Fruit fly (Drosophila melanogaster) whole organism, embryonic: ENCODE data around the gene CG18577.

Experiments
- ATbp ChIP-seq: fragments of 200-800 bp; sonication (Bioruptor generic); optimal IDR thresholded peaks from 2 replicates; lab custom pipeline; 2017; ENCODE audit warnings: missing biosample characterization, mild to moderate bottlenecking, missing genetic modification characterization, missing genetic modification reagents
- B-H1 ChIP-seq: fragments of 200-800 bp; sonication (Bioruptor generic); IDR thresholded peaks from 3 replicates; pipeline ENCODE4 v1.3.6; 2022; ENCODE audit warnings: missing biosample characterization, missing genetic modification characterization
- B-H2 ChIP-seq: fragments of 200-800 bp; sonication (Bioruptor generic); optimal IDR thresholded peaks from 2 replicates; lab custom pipeline; 2018; ENCODE audit warnings: missing biosample characterization, mild to moderate bottlenecking, missing genetic modification characterization
- Bgb ChIP-seq: fragments of 200-800 bp; sonication (Bioruptor generic); IDR thresholded peaks from 2 replicates; pipeline ENCODE4 v1.3.6; 2022; ENCODE audit warnings: missing biosample characterization, missing genetic modification characterization; ENCODE audit not compliant: partially characterized antibody
- CG10274 ChIP-seq: fragments of 200-800 bp; sonication (Bioruptor generic); optimal IDR thresholded peaks from 3 replicates; lab custom pipeline; 2017; ENCODE audit warnings: missing biosample characterization, mild to moderate bottlenecking, missing genetic modification characterization
- CG10431 ChIP-seq: fragments of 200-800 bp; sonication (Bioruptor generic); optimal IDR thresholded peaks from 3 replicates; lab custom pipeline; 2018; ENCODE audit warnings: missing biosample characterization, mild to moderate bottlenecking, missing genetic modification characterization
- CG11398 ChIP-seq: fragments of 200-800 bp; sonication (Bioruptor generic); optimal IDR thresholded peaks from 2 replicates; lab custom pipeline; 2016; ENCODE audit warnings: missing biosample characterization, missing genetic modification characterization
- CG11695 ChIP-seq: fragments of 200-800 bp; sonication (Bioruptor generic); IDR thresholded peaks from 3 replicates; pipeline ENCODE4 v1.3.6; 2022; ENCODE audit warnings: missing biosample characterization, missing genetic modification characterization
- CG13287 ChIP-seq: fragments of 200-800 bp; sonication (Bioruptor generic); IDR thresholded peaks from 2 replicates; pipeline ENCODE4 v1.3.6; 2022; ENCODE audit warnings: missing biosample characterization, missing genetic modification characterization; ENCODE audit not compliant: partially characterized antibody
- CG13296 ChIP-seq: fragments of 200-800 bp; sonication (Bioruptor generic); optimal IDR thresholded peaks from 3 replicates; lab custom pipeline; 2018; ENCODE audit warnings: missing biosample characterization, mild to moderate bottlenecking, missing genetic modification characterization
- CG14710 ChIP-seq: fragments of 200-800 bp; sonication (Bioruptor generic); optimal IDR thresholded peaks from 3 replicates; lab custom pipeline; 2019; ENCODE audit warnings: missing biosample characterization, mild to moderate bottlenecking, missing genetic modification characterization, moderate library complexity
- CG17328 ChIP-seq: fragments of 200-800 bp; sonication (Bioruptor generic); IDR thresholded peaks from 2 replicates; pipeline ENCODE4 v1.3.6; 2022; ENCODE audit warnings: missing biosample characterization, missing genetic modification characterization
- CG17359 ChIP-seq: fragments of 200-800 bp; sonication (Bioruptor generic); optimal IDR thresholded peaks from 3 replicates; lab custom pipeline; 2018; ENCODE audit warnings: missing biosample characterization, mild to moderate bottlenecking, missing genetic modification characterization, moderate library complexity
- CG1792 ChIP-seq: fragments of 200-800 bp; sonication (Bioruptor generic); optimal IDR thresholded peaks from 2 replicates; lab custom pipeline; 2016; ENCODE audit warnings: missing biosample characterization, missing genetic modification characterization
- CG31441 ChIP-seq: fragments of 200-800 bp; sonication (Bioruptor generic); IDR thresholded peaks from 2 replicates; pipeline ENCODE4 v1.3.6; 2022; ENCODE audit warnings: missing biosample characterization, missing genetic modification characterization
- CG33213 ChIP-seq: fragments of 200-800 bp; sonication (Bioruptor generic); optimal IDR thresholded peaks from 3 replicates; lab custom pipeline; 2016; ENCODE audit warnings: missing biosample characterization, missing genetic modification characterization
- CG33557 ChIP-seq: fragments of 200-800 bp; sonication (Bioruptor generic); optimal IDR thresholded peaks from 2 replicates; lab custom pipeline; 2019; ENCODE audit warnings: missing biosample characterization, mild to moderate bottlenecking, missing genetic modification characterization, moderate library complexity
- CG4404 ChIP-seq: fragments of 200-800 bp; sonication (Bioruptor generic); IDR thresholded peaks from 2 replicates; pipeline ENCODE4 v1.3.6; 2022; ENCODE audit warnings: missing biosample characterization, missing genetic modification characterization
- CG5245 ChIP-seq: fragments of 200-800 bp; sonication (Bioruptor generic); optimal IDR thresholded peaks from 3 replicates; lab custom pipeline; 2016; ENCODE audit warnings: missing biosample characterization, missing genetic modification characterization
- CG6689 ChIP-seq: fragments of 200-800 bp; sonication (Bioruptor generic); IDR thresholded peaks from 2 replicates; pipeline ENCODE4 v1.3.6; 2022; ENCODE audit warnings: missing biosample characterization, missing genetic modification characterization
- CG7556 ChIP-seq: fragments of 200-800 bp; sonication (Bioruptor generic); optimal IDR thresholded peaks from 2 replicates; lab custom pipeline; 2017; ENCODE audit warnings: missing biosample characterization, mild to moderate bottlenecking, missing genetic modification characterization
- Dfd ChIP-seq, 2 experiments: fragments of >200 bp; optimal IDR thresholded peaks; 2 replicates each; lab custom pipeline; 2017; ENCODE audit warnings: missing biosample characterization in 2 of 2, missing genetic modification characterization in 2 of 2
- Eip74EF ChIP-seq, 2 experiments: fragments of 200-800 bp in 1 of 2; fragments of >200 bp in 1 of 2; sonication (Bioruptor generic) in 1 of 2; optimal IDR thresholded peaks; 2 replicates each; lab custom pipeline; 2017 to 2019; ENCODE audit warnings: missing biosample characterization in 2 of 2, missing genetic modification characterization in 2 of 2, mild to moderate bottlenecking in 1 of 2, moderate library complexity in 1 of 2
- Fer1 ChIP-seq: fragments of 200-800 bp; sonication (Bioruptor generic); optimal IDR thresholded peaks from 2 replicates; lab custom pipeline; 2017; ENCODE audit warnings: missing biosample characterization, mild to moderate bottlenecking, missing genetic modification characterization
- GATAe ChIP-seq: fragments of 200-800 bp; sonication (Bioruptor generic); conservative IDR thresholded peaks from 2 replicates; pipeline ENCODE4 v1.3.6; 2022; ENCODE audit warnings: missing biosample characterization, missing genetic modification characterization
- H2.0 ChIP-seq: fragments of 200-800 bp; sonication (Bioruptor generic); IDR thresholded peaks from 2 replicates; pipeline ENCODE4 v1.3.6; 2022; ENCODE audit warnings: missing biosample characterization, missing genetic modification characterization
- Hmr ChIP-seq: fragments of 200-800 bp; sonication (Bioruptor generic); optimal IDR thresholded peaks from 3 replicates; lab custom pipeline; 2017; ENCODE audit warnings: mild to moderate bottlenecking, missing biosample characterization, missing genetic modification reagents, missing genetic modification characterization
- Hmx ChIP-seq: fragments of 200-800 bp; sonication (Bioruptor generic); optimal IDR thresholded peaks from 2 replicates; lab custom pipeline; 2016; ENCODE audit warnings: missing biosample characterization, missing genetic modification characterization
- Jarid2 ChIP-seq: fragments of 200-800 bp; sonication (Bioruptor generic); optimal IDR thresholded peaks from 3 replicates; lab custom pipeline; 2017; ENCODE audit warnings: mild to moderate bottlenecking, missing biosample characterization, missing genetic modification reagents, missing genetic modification characterization
- Opbp ChIP-seq: fragments of 200-800 bp; sonication (Bioruptor generic); IDR thresholded peaks from 3 replicates; pipeline ENCODE4 v1.3.6; 2022; ENCODE audit warnings: missing biosample characterization, missing genetic modification characterization; ENCODE audit not compliant: partially characterized antibody
- Optix ChIP-seq: fragments of 200-800 bp; sonication (Bioruptor generic); IDR thresholded peaks from 3 replicates; pipeline ENCODE4 v1.3.6; 2022; ENCODE audit warnings: missing biosample characterization, missing genetic modification characterization
- PHDP ChIP-seq: fragments of 200-800 bp; sonication (Bioruptor generic); optimal IDR thresholded peaks from 3 replicates; lab custom pipeline; 2018; ENCODE audit warnings: missing biosample characterization, mild to moderate bottlenecking, missing genetic modification characterization, moderate library complexity
- Sin3A ChIP-seq: fragments of >200 bp; optimal IDR thresholded peaks from 2 replicates; lab custom pipeline; 2018
- Trl ChIP-seq, 3 experiments: fragments of >200 bp in 2 of 3; fragments of 200-800 bp in 1 of 3; sonication (Bioruptor generic) in 1 of 3; optimal IDR thresholded peaks; 2 replicates in 1 of 3; 3 replicates in 2 of 3; lab custom pipeline; 2016 to 2017; ENCODE audit warnings: missing biosample characterization in 1 of 3, missing genetic modification characterization in 1 of 3
- ab ChIP-seq: fragments of 200-800 bp; sonication (Bioruptor generic); optimal IDR thresholded peaks from 2 replicates; lab custom pipeline; 2016; ENCODE audit warnings: missing biosample characterization, missing genetic modification characterization
- aop ChIP-seq: fragments of 200-800 bp; sonication (Bioruptor generic); IDR thresholded peaks from 2 replicates; pipeline ENCODE4 v1.3.6; 2022; ENCODE audit warnings: missing biosample characterization, missing genetic modification characterization
- ap ChIP-seq: fragments of 200-800 bp; sonication (Bioruptor generic); IDR thresholded peaks from 2 replicates; pipeline ENCODE4 v1.3.6; 2022; ENCODE audit warnings: missing biosample characterization, missing genetic modification characterization
- crp ChIP-seq, 2 experiments: fragments of 200-800 bp; sonication (Bioruptor generic); optimal IDR thresholded peaks; 2 replicates in 1 of 2; 3 replicates in 1 of 2; lab custom pipeline; 2017; ENCODE audit warnings: missing biosample characterization in 2 of 2, missing genetic modification characterization in 2 of 2, mild to moderate bottlenecking in 1 of 2, moderate library complexity in 1 of 2
- da ChIP-seq: fragments of 200-800 bp; sonication (Bioruptor generic); optimal IDR thresholded peaks from 2 replicates; lab custom pipeline; 2016; ENCODE audit warnings: missing biosample characterization, missing genetic modification characterization
- dimm ChIP-seq: fragments of 200-800 bp; sonication (Bioruptor generic); IDR thresholded peaks from 2 replicates; pipeline ENCODE4 v1.3.6; 2022; ENCODE audit warnings: missing biosample characterization, missing genetic modification characterization
- dpn ChIP-seq, 2 experiments: fragments of 200-800 bp; sonication (Bioruptor generic); optimal IDR thresholded peaks; 3 replicates each; lab custom pipeline; 2016; ENCODE audit warnings: missing biosample characterization in 2 of 2, missing genetic modification characterization in 2 of 2
- gce ChIP-seq: fragments of 200-800 bp; sonication (Bioruptor generic); IDR thresholded peaks from 3 replicates; pipeline ENCODE4 v1.3.6; 2022; ENCODE audit warnings: missing biosample characterization, missing genetic modification characterization
- gcm2 ChIP-seq: fragments of 200-800 bp; sonication (Bioruptor generic); optimal IDR thresholded peaks from 2 replicates; lab custom pipeline; 2016; ENCODE audit warnings: missing biosample characterization, missing genetic modification characterization
- gsb-n ChIP-seq: fragments of 200-800 bp; sonication (Bioruptor generic); optimal IDR thresholded peaks from 3 replicates; lab custom pipeline; 2018; ENCODE audit warnings: missing biosample characterization, mild to moderate bottlenecking, missing genetic modification characterization
- hkb ChIP-seq, 2 experiments: fragments of 200-800 bp in 1 of 2; fragments of >200 bp in 1 of 2; sonication (Bioruptor generic) in 1 of 2; IDR thresholded peaks in 1 of 2; optimal IDR thresholded peaks in 1 of 2; 2 replicates each; pipeline versions ENCODE4 v1.3.6 to Lab custom; 2017 to 2022; ENCODE audit warnings: missing biosample characterization in 1 of 2, missing genetic modification characterization in 1 of 2
- lola ChIP-seq, 3 experiments: fragments of >200 bp in 2 of 3; fragments of 200-800 bp in 1 of 3; sonication (Bioruptor generic) in 1 of 3; optimal IDR thresholded peaks; 2 replicates each; lab custom pipeline; 2017 to 2019; ENCODE audit warnings: missing biosample characterization in 3 of 3, missing genetic modification characterization in 3 of 3, mild to moderate bottlenecking in 1 of 3, moderate library complexity in 1 of 3
- mam ChIP-seq: fragments of 200-800 bp; sonication (Bioruptor generic); optimal IDR thresholded peaks from 3 replicates; lab custom pipeline; 2016; ENCODE audit warnings: missing biosample characterization, missing genetic modification characterization
- pb ChIP-seq: fragments of 200-800 bp; sonication (Bioruptor generic); optimal IDR thresholded peaks from 3 replicates; lab custom pipeline; 2016; ENCODE audit warnings: missing biosample characterization, missing genetic modification characterization
- pnt ChIP-seq: fragments of 200-800 bp; sonication (Bioruptor generic); optimal IDR thresholded peaks from 3 replicates; lab custom pipeline; 2016; ENCODE audit warnings: missing biosample characterization, missing genetic modification characterization
- sens ChIP-seq: fragments of 200-800 bp; sonication (Bioruptor generic); peaks from one replicate; lab custom pipeline; 2016; ENCODE audit warnings: missing biosample characterization, missing genetic modification characterization
- sug ChIP-seq: fragments of 200-800 bp; optimal IDR thresholded peaks from 2 replicates; lab custom pipeline; 2019; ENCODE audit warnings: missing biosample characterization, mild to moderate bottlenecking, missing genetic modification characterization, moderate library complexity

Gene CG18577

dm6 chr3R:11197389-11197716 lies 1.5 kb downstream of the CG18577 start, which contains the start of gene cu:
TSS of gene cu (plus strand) at chr3R:11197592.
- TF ChIP-seq Sin3A, result no peak
- peak in 1 of 2 experiments; percentile 28 for TF ChIP-seq Dfd (GFP tag; optimal IDR thresholded peaks at IDR 0.05; lab: Kevin White, UChicago)
- no peak for TF ChIP-seq Opbp (GFP tag; lab: Robert Waterston, UW)
- TF ChIP-seq mam (GFP tag; lab: Kevin White, UChicago), result peak; percentile 90
- TF ChIP-seq CG10274, result no peak
- TF ChIP-seq CG11398 (GFP tag; lab: Kevin White, UChicago), result peak; percentile 71
- no peak for TF ChIP-seq Fer1 (GFP tag; lab: Kevin White, UChicago)
- TF ChIP-seq B-H1 (GFP tag; lab: Robert Waterston, UW), result no peak
- no peak for TF ChIP-seq H2.0 (GFP tag; lab: Robert Waterston, UW)
- TF ChIP-seq lola (GFP tag; optimal IDR thresholded peaks at IDR 0.05; lab: Kevin White, UChicago), result peak in 1 of 3 experiments; percentile 26
- no peak for TF ChIP-seq ATbp (GFP tag; lab: Kevin White, UChicago)
- peak; percentile 44; the same call in 1 of the 2 replicates for TF ChIP-seq CG31441 (GFP tag; lab: Robert Waterston, UW)
- no peak for TF ChIP-seq CG11695 (GFP tag; lab: Robert Waterston, UW)
- peak; percentile 49; the same call in 1 of the 2 replicates for TF ChIP-seq aop (GFP tag; lab: Robert Waterston, UW)
- TF ChIP-seq crp (GFP tag; optimal IDR thresholded peaks at IDR 0.05; lab: Kevin White, UChicago), result no peak
- peak; percentile 75 for TF ChIP-seq CG33213 (GFP tag; lab: Kevin White, UChicago)
- no peak for TF ChIP-seq sens
- TF ChIP-seq CG4404 (GFP tag; lab: Robert Waterston, UW), result no peak
- no peak for TF ChIP-seq CG7556 (GFP tag; lab: Kevin White, UChicago)
- TF ChIP-seq CG5245, result no peak
- no peak for TF ChIP-seq CG14710 (tag; lab: Kevin White, UChicago)
- TF ChIP-seq CG1792 (GFP tag; lab: Kevin White, UChicago), result no peak
- TF ChIP-seq Hmx (GFP tag; lab: Kevin White, UChicago), result no peak
- no peak for TF ChIP-seq pb (GFP tag; lab: Kevin White, UChicago)
- TF ChIP-seq GATAe, result no peak
- TF ChIP-seq hkb (optimal IDR thresholded peaks at IDR 0.05; lab: Kevin White, UChicago), result peak; percentile 33
- no peak for TF ChIP-seq hkb (GFP tag; IDR thresholded peaks at IDR 0.05; lab: Robert Waterston, UW)
- no peak for TF ChIP-seq CG33557 (GFP tag; lab: Kevin White, UChicago)
- no peak for TF ChIP-seq CG6689
- no peak for TF ChIP-seq gce (GFP tag; lab: Robert Waterston, UW)
- no peak for TF ChIP-seq ap (GFP tag; lab: Robert Waterston, UW)
- no peak for TF ChIP-seq gsb-n (tag; lab: Kevin White, UChicago)
- TF ChIP-seq CG13287 (GFP tag; lab: Robert Waterston, UW), result no peak
- TF ChIP-seq Trl (optimal IDR thresholded peaks at IDR 0.05; lab: Kevin White, UChicago), result peak; percentile 54 to 58
- TF ChIP-seq Trl (GFP tag; optimal IDR thresholded peaks at IDR 0.05; lab: Kevin White, UChicago), result no peak
- no peak for TF ChIP-seq B-H2
- no peak for TF ChIP-seq Jarid2 (GFP tag; lab: Kevin White, UChicago)
- no peak for TF ChIP-seq da (GFP tag; lab: Kevin White, UChicago)
- TF ChIP-seq sug (tag; lab: Kevin White, UChicago), result no peak
- no peak for TF ChIP-seq pnt
- TF ChIP-seq ab (GFP tag; lab: Kevin White, UChicago), result peak; percentile 76
- TF ChIP-seq Hmr, result no peak
- TF ChIP-seq Eip74EF (GFP tag; optimal IDR thresholded peaks at IDR 0.05; lab: Kevin White, UChicago), result no peak
- peak; percentile 26; the same call in 1 of the 2 replicates for TF ChIP-seq Bgb (GFP tag; lab: Robert Waterston, UW)
- TF ChIP-seq CG17359 (tag; lab: Kevin White, UChicago), result no peak
- no peak for TF ChIP-seq dpn (GFP tag; optimal IDR thresholded peaks at IDR 0.05; lab: Kevin White, UChicago)
- TF ChIP-seq CG17328 (GFP tag; lab: Robert Waterston, UW), result no peak
- TF ChIP-seq Optix (GFP tag; lab: Robert Waterston, UW), result peak; percentile 85; the same call in 2 of the 3 replicates
- TF ChIP-seq CG10431, result no peak
- no peak for TF ChIP-seq dimm
- no peak for TF ChIP-seq PHDP
- TF ChIP-seq gcm2 (GFP tag; lab: Kevin White, UChicago), result peak; percentile 50
- no peak for TF ChIP-seq CG13296
